Fruit fly (Drosophila melanogaster): ENCODE measurements around the gene CG6843.

DNA sequence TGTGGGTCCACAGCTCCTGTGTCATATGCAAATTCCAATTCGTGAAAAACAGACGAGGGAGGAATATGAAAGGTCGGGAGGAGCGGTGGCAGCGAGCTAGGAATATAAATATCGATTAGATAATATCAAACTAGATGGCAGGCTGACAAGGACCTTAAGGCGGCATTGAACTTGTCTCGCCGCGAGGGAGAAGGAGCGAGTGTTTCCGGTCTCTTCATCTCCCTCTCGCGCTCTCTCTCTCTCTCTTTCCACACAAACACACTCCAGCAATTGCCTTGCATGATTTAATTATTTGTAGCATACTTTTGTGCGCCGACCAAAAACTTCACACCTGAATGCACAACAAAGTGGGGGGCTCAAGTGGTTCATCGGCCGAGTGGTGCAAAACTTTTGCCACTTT, 45.6 kb downstream of the CG6843 start:
- peak; percentile 6 for TF ChIP-seq Pif1A (GFP tag; optimal IDR thresholded peaks at IDR 0.05)
- TF ChIP-seq CG13204 (GFP tag; optimal IDR thresholded peaks at IDR 0.05): no peak
- TF ChIP-seq D1 (tag; optimal IDR thresholded peaks at IDR 0.05): no peak
- TF ChIP-seq Ets98B (GFP tag; IDR thresholded peaks at IDR 0.05): no peak
- no peak for TF ChIP-seq CG14655 (GFP tag; optimal IDR thresholded peaks at IDR 0.05)
- no peak for TF ChIP-seq CG15710 (tag; optimal IDR thresholded peaks at IDR 0.05)
- no peak for TF ChIP-seq CG17806 (tag; optimal IDR thresholded peaks at IDR 0.05)
- TF ChIP-seq rn (GFP tag; IDR thresholded peaks at IDR 0.05): no peak
- no peak for TF ChIP-seq Pif1B (GFP tag; optimal IDR thresholded peaks at IDR 0.05)

Measured in whole organism, pupa.